Worm (Caenorhabditis elegans) whole organism, young adult: ENCODE results near the gene timm-17B.1.

Source experiments
- B0019.2 ChIP-seq: fragments of 200-800 bp; sonication (Bioruptor generic); conservative IDR thresholded peaks from 2 replicates; pipeline ENCODE4 v1.3.6; 2022; ENCODE audit warnings: missing genetic modification reagents, missing genetic modification characterization, missing compliant biosample characterization
- B0261.1 ChIP-seq: sonication (generic microtip); optimal IDR thresholded peaks from 2 replicates; lab custom pipeline; 2016; ENCODE audit warnings: mild to moderate bottlenecking, missing genetic modification characterization, moderate library complexity, missing compliant biosample characterization
- C17E4.6 ChIP-seq: fragments of 200-800 bp; sonication (Bioruptor generic); IDR thresholded peaks from 2 replicates; pipeline ENCODE4 v1.3.6; 2022; ENCODE audit warnings: missing genetic modification reagents, missing genetic modification characterization, missing compliant biosample characterization
- lin-35 ChIP-seq, 3 experiments: fragments of 150-350 bp in 2 of 3; sonication (generic microtip) in 1 of 3; optimal IDR thresholded peaks; 2 replicates each; lab custom pipeline; 2014 to 2018; ENCODE audit warnings: missing biosample characterization in 3 of 3, missing genetic modification characterization in 3 of 3, missing genetic modification reagents in 3 of 3

The timm-17B.1 gene

ce11 chrIV:4703911-4704310 is 41.4 kb downstream of the timm-17B.1 start, which contains the start of gene ogdh-1:
Gene ogdh-1, minus strand, starts transcription at chrIV:4704011.
- no peak for TF ChIP-seq C17E4.6 (GFP tag; lab: Robert Waterston, UW)
- no peak for TF ChIP-seq B0019.2
- TF ChIP-seq B0261.1 (tag; lab: Kevin White, UChicago), result no peak
- TF ChIP-seq lin-35 (GFP tag; optimal IDR thresholded peaks at IDR 0.05; lab: Kevin White, UChicago), result no peak
